Worm (Caenorhabditis elegans) whole organism, L4 larva: ENCODE measurements around the gene inx-18.
A peak's percentile ranks its signal among the peaks of the same experiment; 100 is the strongest.

Experiments used
- F10B5.3 ChIP-seq: sonication (generic microtip); optimal IDR thresholded peaks from 2 replicates; lab custom pipeline; 2016; ENCODE audit warnings: mild to moderate bottlenecking, missing genetic modification characterization, missing compliant biosample characterization
- F26F4.8 ChIP-seq: fragments of 200-800 bp; sonication (Bioruptor generic); conservative IDR thresholded peaks from 2 replicates; pipeline ENCODE4 v1.3.6; 2022; ENCODE audit warnings: missing genetic modification characterization, missing compliant biosample characterization
- T20F7.1 ChIP-seq: fragments of 200-800 bp; sonication (Bioruptor generic); optimal IDR thresholded peaks from 2 replicates; lab custom pipeline; 2018; ENCODE audit warnings: mild to moderate bottlenecking, missing genetic modification characterization, missing compliant biosample characterization
- T26A8.4 ChIP-seq: fragments of 200-800 bp; sonication (Bioruptor generic); IDR thresholded peaks from 2 replicates; pipeline ENCODE4 v1.3.6; 2022; ENCODE audit warnings: missing genetic modification characterization, missing compliant biosample characterization
- Y105C5A.15 ChIP-seq: fragments of 200-800 bp; sonication (Bioruptor generic); IDR thresholded peaks from 2 replicates; pipeline ENCODE4 v1.3.6; 2022; ENCODE audit warnings: missing genetic modification characterization, missing compliant biosample characterization
- Y48G9A.11 ChIP-seq: fragments of 200-800 bp; sonication (Bioruptor generic); IDR thresholded peaks from 2 replicates; pipeline ENCODE4 v1.3.6; 2022; ENCODE audit warnings: missing genetic modification reagents, missing genetic modification characterization, missing compliant biosample characterization
- Y75B8A.6 ChIP-seq: fragments of 200-800 bp; sonication (Bioruptor generic); IDR thresholded peaks from 2 replicates; pipeline ENCODE4 v1.3.6; 2022; ENCODE audit warnings: missing genetic modification reagents, missing genetic modification characterization, missing compliant biosample characterization
- ZK337.2 ChIP-seq: fragments of 200-800 bp; sonication (Bioruptor generic); IDR thresholded peaks from 2 replicates; pipeline ENCODE4 v1.3.6; 2022; ENCODE audit warnings: missing genetic modification reagents, missing genetic modification characterization, missing compliant biosample characterization
- aha-1 ChIP-seq: fragments of 150-350 bp; peaks from one replicate; lab custom pipeline; 2014; ENCODE audit warnings: missing biosample characterization, missing genetic modification characterization
- arid-1 ChIP-seq: fragments of 200-800 bp; sonication (Bioruptor generic); conservative IDR thresholded peaks from 2 replicates; pipeline ENCODE4 v1.3.6; 2022; ENCODE audit warnings: missing genetic modification reagents, missing genetic modification characterization, missing compliant biosample characterization
- ceh-20 ChIP-seq: fragments of 200-800 bp; sonication (Bioruptor generic); IDR thresholded peaks from 2 replicates; pipeline ENCODE4 v1.3.6; 2022; ENCODE audit warnings: missing genetic modification reagents, missing genetic modification characterization, missing compliant biosample characterization
- ceh-82 ChIP-seq: sonication (generic microtip); optimal IDR thresholded peaks from 2 replicates; lab custom pipeline; 2017; ENCODE audit warnings: missing biosample characterization, missing genetic modification characterization
- ces-1 ChIP-seq: fragments of 150-350 bp; sonication (generic microtip); optimal IDR thresholded peaks from 4 replicates; lab custom pipeline; 2014; ENCODE audit warnings: missing biosample characterization, missing genetic modification reagents, missing genetic modification characterization
- cey-2 ChIP-seq: sonication (generic microtip); optimal IDR thresholded peaks from 3 replicates; lab custom pipeline; 2017; ENCODE audit warnings: missing genetic modification characterization, mild to moderate bottlenecking, missing compliant biosample characterization, antibody characterized with exemption, borderline replicate concordance; ENCODE audit not compliant: insufficient read depth
- daf-8 ChIP-seq: fragments of 200-800 bp; sonication (Bioruptor generic); IDR thresholded peaks from 2 replicates; pipeline ENCODE4 v1.3.6; 2022; ENCODE audit warnings: missing genetic modification characterization, missing compliant biosample characterization
- dmd-6 ChIP-seq: fragments of 200-800 bp; sonication (Bioruptor generic); IDR thresholded peaks from 2 replicates; pipeline ENCODE4 v1.3.6; 2022; ENCODE audit warnings: missing genetic modification reagents, missing genetic modification characterization, missing compliant biosample characterization
- dpl-1 ChIP-seq: fragments of 150-350 bp; optimal IDR thresholded peaks from 2 replicates; lab custom pipeline; 2014; ENCODE audit warnings: missing biosample characterization, missing genetic modification reagents, missing genetic modification characterization
- egl-27 ChIP-seq: sonication (generic microtip); optimal IDR thresholded peaks from 3 replicates; lab custom pipeline; 2017; ENCODE audit warnings: missing biosample characterization, missing genetic modification reagents, missing genetic modification characterization
- gei-8 ChIP-seq: fragments of 200-800 bp; sonication (Bioruptor generic); optimal IDR thresholded peaks from 2 replicates; lab custom pipeline; 2018; ENCODE audit warnings: mild to moderate bottlenecking, missing genetic modification characterization, missing compliant biosample characterization
- hlh-30 ChIP-seq: sonication (generic microtip); optimal IDR thresholded peaks from 2 replicates; lab custom pipeline; 2017; ENCODE audit warnings: antibody characterized with exemption, mild to moderate bottlenecking, missing genetic modification characterization, missing compliant biosample characterization; ENCODE audit not compliant: insufficient read depth
- lin-39 ChIP-seq: fragments of 150-350 bp; optimal IDR thresholded peaks from 2 replicates; lab custom pipeline; 2014; ENCODE audit warnings: missing biosample characterization, missing genetic modification reagents, missing genetic modification characterization
- madf-5 ChIP-seq, 2 experiments: fragments of 200-800 bp; sonication (Bioruptor generic); IDR thresholded peaks; 2 replicates each; pipeline ENCODE4 v1.3.6; 2022; ENCODE audit warnings: missing compliant biosample characterization in 2 of 2, missing genetic modification characterization in 2 of 2
- madf-9 ChIP-seq: fragments of 200-800 bp; sonication (Bioruptor generic); conservative IDR thresholded peaks from 2 replicates; pipeline ENCODE4 v1.3.6; 2022; ENCODE audit warnings: missing genetic modification reagents, missing genetic modification characterization, missing compliant biosample characterization
- mdt-29 ChIP-seq: fragments of 200-800 bp; sonication (Bioruptor generic); IDR thresholded peaks from 2 replicates; pipeline ENCODE4 v1.3.6; 2022; ENCODE audit warnings: missing genetic modification reagents, missing genetic modification characterization, missing compliant biosample characterization
- mxl-3 ChIP-seq: fragments of 200-800 bp; sonication (Bioruptor generic); optimal IDR thresholded peaks from 2 replicates; lab custom pipeline; 2018; ENCODE audit warnings: mild to moderate bottlenecking, missing genetic modification characterization, missing compliant biosample characterization
- nhr-102 ChIP-seq: sonication (generic microtip); optimal IDR thresholded peaks from 2 replicates; lab custom pipeline; 2016; ENCODE audit warnings: mild to moderate bottlenecking, missing genetic modification characterization, moderate library complexity, missing compliant biosample characterization
- nhr-28 ChIP-seq: fragments of 150-350 bp; optimal IDR thresholded peaks from 2 replicates; lab custom pipeline; 2014; ENCODE audit warnings: missing biosample characterization, missing genetic modification characterization
- nhr-42 ChIP-seq: fragments of 200-800 bp; sonication (Bioruptor generic); IDR thresholded peaks from 2 replicates; pipeline ENCODE4 v1.3.6; 2022; ENCODE audit warnings: missing genetic modification characterization, missing compliant biosample characterization
- nhr-48 ChIP-seq: sonication (generic microtip); optimal IDR thresholded peaks from 2 replicates; lab custom pipeline; 2016; ENCODE audit warnings: mild to moderate bottlenecking, missing genetic modification characterization, missing compliant biosample characterization
- nhr-6 ChIP-seq: fragments of 150-350 bp; optimal IDR thresholded peaks from 2 replicates; lab custom pipeline; 2014; ENCODE audit warnings: missing biosample characterization, missing genetic modification characterization
- php-3 ChIP-seq: fragments of 200-800 bp; sonication (Bioruptor generic); IDR thresholded peaks from 2 replicates; pipeline ENCODE4 v1.3.6; 2022; ENCODE audit warnings: missing genetic modification reagents, missing genetic modification characterization, missing compliant biosample characterization
- pqm-1 ChIP-seq: sonication (generic microtip); optimal IDR thresholded peaks from 2 replicates; lab custom pipeline; 2017; ENCODE audit warnings: missing biosample characterization, missing genetic modification characterization
- sdz-12 ChIP-seq: fragments of 200-800 bp; sonication (Bioruptor generic); optimal IDR thresholded peaks from 2 replicates; lab custom pipeline; 2018; ENCODE audit warnings: mild to moderate bottlenecking, missing genetic modification characterization, missing compliant biosample characterization
- snpc-1.2 ChIP-seq: fragments of 200-800 bp; sonication (Bioruptor generic); IDR thresholded peaks from 2 replicates; pipeline ENCODE4 v1.3.6; 2022; ENCODE audit warnings: missing genetic modification reagents, missing genetic modification characterization, missing compliant biosample characterization
- snpc-4 ChIP-seq: fragments of 150-350 bp; optimal IDR thresholded peaks from 2 replicates; lab custom pipeline; 2014; ENCODE audit warnings: missing biosample characterization, missing genetic modification characterization
- spr-1 ChIP-seq: sonication (generic microtip); optimal IDR thresholded peaks from 2 replicates; lab custom pipeline; 2016; ENCODE audit warnings: mild to moderate bottlenecking, missing genetic modification characterization, missing compliant biosample characterization
- unc-130 ChIP-seq: sonication (generic microtip); optimal IDR thresholded peaks from 2 replicates; lab custom pipeline; 2016; ENCODE audit warnings: missing genetic modification reagents, missing genetic modification characterization, missing compliant biosample characterization
- unc-62 ChIP-seq, 3 experiments: fragments of 150-350 bp in 1 of 3; sonication (generic microtip); optimal IDR thresholded peaks in 2 of 3; peaks in 1 of 3; 1 replicate in 1 of 3; 2 replicates in 2 of 3; lab custom pipeline; 2014 to 2017; ENCODE audit warnings: missing biosample characterization in 3 of 3, missing genetic modification characterization in 3 of 3, missing genetic modification reagents in 3 of 3, missing genotype in 1 of 3
- zfp-3 ChIP-seq: fragments of 200-800 bp; sonication (Bioruptor generic); conservative IDR thresholded peaks from 2 replicates; pipeline ENCODE4 v1.3.6; 2022; ENCODE audit warnings: missing genetic modification reagents, missing genetic modification characterization, missing compliant biosample characterization
- zip-11 ChIP-seq: fragments of 200-800 bp; sonication (Bioruptor generic); IDR thresholded peaks from 2 replicates; pipeline ENCODE4 v1.3.6; 2022; ENCODE audit warnings: missing genetic modification characterization, missing compliant biosample characterization

inx-18 gene

DNA sequence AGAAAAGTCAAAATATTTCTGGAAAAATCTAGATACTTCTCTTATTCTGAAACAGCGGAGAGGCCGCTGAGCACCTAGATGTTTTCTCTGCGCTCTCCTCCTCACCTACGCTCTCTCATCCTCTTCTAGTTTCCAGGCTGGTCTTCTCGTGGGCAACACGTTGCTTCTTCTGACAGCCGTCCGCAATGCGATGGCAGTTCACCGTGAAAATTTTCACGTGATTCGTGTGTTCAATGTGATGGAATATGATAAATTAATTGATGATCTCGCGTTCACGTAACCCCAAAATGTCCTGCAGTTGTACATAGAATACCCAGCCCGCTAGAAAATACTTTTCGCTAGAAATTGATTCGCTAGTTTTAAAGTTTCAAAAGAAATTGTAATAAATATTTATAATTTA lies 27.4 kb downstream of the inx-18 start:
- TF ChIP-seq dmd-6 (GFP tag; lab: Robert Waterston, UW) (peak; percentile 36; the same call in 1 of the 2 replicates), Y75B8A.6 (GFP tag; lab: Robert Waterston, UW) (no peak), spr-1 (no peak), mxl-3 (GFP tag; lab: Kevin White, UChicago) (peak; percentile 70), nhr-48 (peak; percentile 60), hlh-30 (tag; lab: Kevin White, UChicago) (peak; percentile 65)
- TF ChIP-seq, all 104 proteins: peak for 4

DNA sequence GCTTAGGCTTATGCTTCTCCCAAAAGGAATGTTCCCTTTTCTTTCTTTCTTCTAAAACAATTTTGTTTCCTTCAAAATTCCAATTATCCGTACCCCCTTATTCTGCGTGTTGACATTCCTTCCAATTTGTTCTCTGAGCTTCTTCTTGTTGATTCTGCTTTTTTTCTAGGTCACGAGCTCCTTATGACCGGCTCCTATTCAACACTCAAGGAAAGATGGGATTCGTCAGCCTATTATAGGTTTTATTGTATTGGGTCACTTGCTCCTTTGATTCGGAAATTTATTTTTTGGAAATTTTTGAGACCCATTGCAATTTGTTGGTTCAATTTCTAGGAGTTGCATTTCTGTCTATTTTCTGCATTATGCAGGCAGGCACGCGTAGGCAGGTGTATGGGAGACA lies 33.0 kb downstream of the inx-18 start:
- TF ChIP-seq madf-5 (GFP tag; IDR thresholded peaks at IDR 0.05; lab: Robert Waterston, UW) = no peak
- TF ChIP-seq unc-62 (GFP tag; optimal IDR thresholded peaks at IDR 0.05 in 1 of 2; lab: Kevin White, UChicago) = peak in 1 of 2 experiments; percentile 42
- no peak for TF ChIP-seq unc-62 (tag; optimal IDR thresholded peaks at IDR 0.05; lab: Kevin White, UChicago)
- TF ChIP-seq aha-1 (tag; lab: Kevin White, UChicago) = peak; percentile 72
- TF ChIP-seq, all 104 proteins: peak for 2

ce11 chrIV:643481-643880 lies 37.3 kb downstream of the inx-18 start:
- TF ChIP-seq snpc-4 (tag; lab: Kevin White, UChicago) = no peak
- no peak for TF ChIP-seq egl-27 (tag; lab: Kevin White, UChicago)
- no peak for TF ChIP-seq lin-39
- no peak for TF ChIP-seq nhr-6 (tag; lab: Kevin White, UChicago)
- TF ChIP-seq madf-9 = no peak
- no peak for TF ChIP-seq F26F4.8 (GFP tag; lab: Robert Waterston, UW)
- no peak for TF ChIP-seq arid-1 (GFP tag; lab: Robert Waterston, UW)
- TF ChIP-seq zfp-3 = no peak
- no peak for TF ChIP-seq Y75B8A.6 (GFP tag; lab: Robert Waterston, UW)
- TF ChIP-seq php-3 (GFP tag; lab: Robert Waterston, UW) = no peak
- no peak for TF ChIP-seq ceh-20 (GFP tag; lab: Robert Waterston, UW)
- TF ChIP-seq Y48G9A.11 (GFP tag; lab: Robert Waterston, UW) = no peak
- TF ChIP-seq pqm-1 (tag; lab: Kevin White, UChicago) = no peak
- no peak for TF ChIP-seq T26A8.4 (GFP tag; lab: Robert Waterston, UW)
- TF ChIP-seq gei-8 (GFP tag; lab: Kevin White, UChicago) = no peak
- no peak for TF ChIP-seq cey-2 (tag; lab: Kevin White, UChicago)

- TF ChIP-seq aha-1 (tag; lab: Kevin White, UChicago) = no peak
- TF ChIP-seq dpl-1 (GFP tag; lab: Kevin White, UChicago) = no peak
- TF ChIP-seq Y105C5A.15 = no peak
- no peak for TF ChIP-seq nhr-42 (GFP tag; lab: Robert Waterston, UW)
- TF ChIP-seq mdt-29 (GFP tag; lab: Robert Waterston, UW) = no peak
- TF ChIP-seq F10B5.3 (tag; lab: Kevin White, UChicago) = no peak
- TF ChIP-seq zip-11 (GFP tag; lab: Robert Waterston, UW) = no peak
- TF ChIP-seq nhr-28 = no peak
- no peak for TF ChIP-seq ZK337.2 (GFP tag; lab: Robert Waterston, UW)
- no peak for TF ChIP-seq unc-130
- no peak for TF ChIP-seq ces-1 (GFP tag; lab: Kevin White, UChicago)
- TF ChIP-seq T20F7.1 (GFP tag; lab: Kevin White, UChicago) = no peak
- TF ChIP-seq snpc-1.2 = no peak
- no peak for TF ChIP-seq nhr-102 (tag; lab: Kevin White, UChicago)
- no peak for TF ChIP-seq zfp-3
- TF ChIP-seq ceh-82 = no peak
- no peak for TF ChIP-seq daf-8
- TF ChIP-seq sdz-12 (GFP tag; lab: Kevin White, UChicago) = no peak
Measured at ce11 chrIV:648362-648761, 42.2 kb downstream of the inx-18 start.
